Worm (Caenorhabditis elegans) whole organism, L3 larva: ENCODE measurements around the gene moa-1.

Source experiments
- ZK546.5 ChIP-seq: sonication (generic microtip); optimal IDR thresholded peaks from 2 replicates; lab custom pipeline; 2017; ENCODE audit warnings: missing biosample characterization, missing genetic modification characterization
- ama-1 ChIP-seq: fragments of 150-350 bp; optimal IDR thresholded peaks from 2 replicates; lab custom pipeline; 2018
- ceh-82 ChIP-seq: fragments of 150-350 bp; optimal IDR thresholded peaks from 2 replicates; lab custom pipeline; 2014; ENCODE audit warnings: missing biosample characterization, missing genetic modification characterization
- daf-12 ChIP-seq: fragments of 150-350 bp; optimal IDR thresholded peaks from 2 replicates; lab custom pipeline; 2014; ENCODE audit warnings: missing biosample characterization, missing genetic modification reagents, missing genetic modification characterization
- egl-27 ChIP-seq: sonication (generic microtip); optimal IDR thresholded peaks from 4 replicates; lab custom pipeline; 2017; ENCODE audit warnings: missing biosample characterization, missing genetic modification reagents, missing genetic modification characterization
- jun-1 ChIP-seq: fragments of 150-350 bp; optimal IDR thresholded peaks from 2 replicates; lab custom pipeline; 2014; ENCODE audit warnings: missing biosample characterization, missing genetic modification reagents, missing genetic modification characterization
- nfya-1 ChIP-seq: sonication (generic microtip); optimal IDR thresholded peaks from 2 replicates; lab custom pipeline; 2017; ENCODE audit warnings: missing genetic modification characterization, mild to moderate bottlenecking, missing compliant biosample characterization, antibody characterized with exemption, moderate library complexity; ENCODE audit not compliant: insufficient read depth
- nhr-11 ChIP-seq: fragments of 150-350 bp; optimal IDR thresholded peaks from 2 replicates; lab custom pipeline; 2014; ENCODE audit warnings: missing biosample characterization, missing genetic modification characterization
- nhr-67 ChIP-seq: fragments of 150-350 bp; optimal IDR thresholded peaks from 2 replicates; lab custom pipeline; 2014; ENCODE audit warnings: missing biosample characterization, missing genetic modification characterization
- nhr-77 ChIP-seq: fragments of 150-350 bp; optimal IDR thresholded peaks from 2 replicates; lab custom pipeline; 2014; ENCODE audit warnings: missing biosample characterization, missing genetic modification characterization
- pha-4 ChIP-seq: fragments of 150-350 bp; optimal IDR thresholded peaks from 2 replicates; lab custom pipeline; 2014; ENCODE audit warnings: missing biosample characterization, missing genetic modification reagents, missing genetic modification characterization
- skn-1 ChIP-seq: fragments of 150-350 bp; optimal IDR thresholded peaks from 2 replicates; lab custom pipeline; 2014; ENCODE audit warnings: missing biosample characterization, missing genetic modification characterization
- unc-62 ChIP-seq: fragments of 150-350 bp; sonication (generic microtip); optimal IDR thresholded peaks from 4 replicates; lab custom pipeline; 2014; ENCODE audit warnings: missing biosample characterization, missing genetic modification reagents, missing genetic modification characterization
- ztf-11 ChIP-seq: fragments of 150-350 bp; optimal IDR thresholded peaks from 2 replicates; lab custom pipeline; 2014; ENCODE audit warnings: missing biosample characterization, missing genetic modification characterization

- no peak for TF ChIP-seq skn-1 (tag; lab: Kevin White, UChicago)
- no peak for TF ChIP-seq nfya-1
- no peak for TF ChIP-seq ztf-11 (tag; lab: Kevin White, UChicago)
- no peak for TF ChIP-seq nhr-11 (tag; lab: Kevin White, UChicago)
- no peak for TF ChIP-seq unc-62 (GFP tag; lab: Kevin White, UChicago)
- no peak for TF ChIP-seq pha-4 (tag; lab: Kevin White, UChicago)
- TF ChIP-seq ceh-82 (tag; lab: Kevin White, UChicago): no peak
- no peak for TF ChIP-seq ZK546.5 (tag; lab: Kevin White, UChicago)
- TF ChIP-seq nhr-77 (tag; lab: Kevin White, UChicago): no peak
- TF ChIP-seq nhr-67: no peak
- no peak for TF ChIP-seq egl-27 (tag; lab: Kevin White, UChicago)
- TF ChIP-seq daf-12 (tag; lab: Kevin White, UChicago): no peak
- no peak for TF ChIP-seq ama-1 (lab: Kevin White, UChicago)
- TF ChIP-seq jun-1 (tag; lab: Kevin White, UChicago): no peak
Measured at ce11 chrIII:1927230-1927629, 42.5 kb downstream of the moa-1 start.
